Worm (Caenorhabditis elegans) whole organism, young adult: ENCODE measurements around the gene F59B2.8.
A peak's percentile ranks its signal among the peaks of the same experiment; 100 is the strongest.

Experiments
- B0261.1 ChIP-seq: sonication (generic microtip); optimal IDR thresholded peaks from 2 replicates; lab custom pipeline; 2016; ENCODE audit warnings: mild to moderate bottlenecking, missing genetic modification characterization, moderate library complexity, missing compliant biosample characterization
- B0336.3 ChIP-seq: fragments of 200-800 bp; sonication (Bioruptor generic); IDR thresholded peaks from 2 replicates; pipeline ENCODE4 v1.3.6; 2022; ENCODE audit warnings: missing genetic modification characterization, missing compliant biosample characterization
- D2030.7 ChIP-seq: fragments of 200-800 bp; sonication (Bioruptor generic); IDR thresholded peaks from 2 replicates; pipeline ENCODE4 v1.3.6; 2022; ENCODE audit warnings: missing genetic modification reagents, missing genetic modification characterization, missing compliant biosample characterization
- F10E7.11 ChIP-seq: sonication (generic microtip); optimal IDR thresholded peaks from 2 replicates; lab custom pipeline; 2017; ENCODE audit warnings: mild to moderate bottlenecking, missing genetic modification characterization, moderate library complexity, missing compliant biosample characterization
- F33H1.4 ChIP-seq: fragments of 200-800 bp; sonication (Bioruptor generic); IDR thresholded peaks from 2 replicates; pipeline ENCODE4 v1.3.6; 2022; ENCODE audit warnings: missing genetic modification reagents, missing genetic modification characterization, missing compliant biosample characterization
- F37B4.10 ChIP-seq: fragments of 200-800 bp; sonication (Bioruptor generic); IDR thresholded peaks from 2 replicates; pipeline ENCODE4 v1.3.6; 2022; ENCODE audit warnings: missing genetic modification characterization, missing compliant biosample characterization
- F39B2.1 ChIP-seq: fragments of 200-800 bp; sonication (Bioruptor generic); IDR thresholded peaks from 2 replicates; pipeline ENCODE4 v1.3.6; 2022; ENCODE audit warnings: missing genetic modification reagents, missing genetic modification characterization, missing compliant biosample characterization
- F49E8.2 ChIP-seq: sonication (generic microtip); optimal IDR thresholded peaks from 3 replicates; lab custom pipeline; 2017; ENCODE audit warnings: missing genetic modification characterization, mild to moderate bottlenecking, missing compliant biosample characterization, antibody characterized with exemption, moderate library complexity; ENCODE audit not compliant: insufficient read depth
- F52B5.7 ChIP-seq: sonication (generic microtip); optimal IDR thresholded peaks from 2 replicates; lab custom pipeline; 2016; ENCODE audit warnings: mild to moderate bottlenecking, missing genetic modification characterization, missing compliant biosample characterization
- F57C9.4 ChIP-seq: sonication (generic microtip); optimal IDR thresholded peaks from 2 replicates; lab custom pipeline; 2017; ENCODE audit warnings: mild to moderate bottlenecking, missing genetic modification characterization, missing compliant biosample characterization
- K11D2.4 ChIP-seq: fragments of 200-800 bp; sonication (Bioruptor generic); IDR thresholded peaks from 2 replicates; pipeline ENCODE4 v1.3.6; 2022; ENCODE audit warnings: missing genetic modification reagents, missing genetic modification characterization, missing compliant biosample characterization
- K12H6.12 ChIP-seq: fragments of 200-800 bp; sonication (Bioruptor generic); optimal IDR thresholded peaks from 2 replicates; lab custom pipeline; 2018; ENCODE audit warnings: mild to moderate bottlenecking, missing genetic modification characterization, missing compliant biosample characterization
- T26A5.8 ChIP-seq: sonication (generic microtip); optimal IDR thresholded peaks from 2 replicates; lab custom pipeline; 2016; ENCODE audit warnings: missing genetic modification characterization, missing compliant biosample characterization
- Y53F4B.3 ChIP-seq: fragments of 200-800 bp; sonication (Bioruptor generic); IDR thresholded peaks from 2 replicates; pipeline ENCODE4 v1.3.6; 2022; ENCODE audit warnings: missing genetic modification reagents, missing genetic modification characterization, missing compliant biosample characterization
- Y56A3A.18 ChIP-seq: fragments of 200-800 bp; sonication (Bioruptor generic); IDR thresholded peaks from 2 replicates; pipeline ENCODE4 v1.3.6; 2022; ENCODE audit warnings: missing genetic modification reagents, missing genetic modification characterization, missing compliant biosample characterization
- akir-1 ChIP-seq: fragments of 200-800 bp; sonication (Bioruptor generic); optimal IDR thresholded peaks from 2 replicates; lab custom pipeline; 2018; ENCODE audit warnings: mild to moderate bottlenecking, missing genetic modification characterization, moderate library complexity, missing compliant biosample characterization
- ama-1 ChIP-seq, 3 experiments: fragments of 150-350 bp in 1 of 3; sonication (generic microtip) in 2 of 3; optimal IDR thresholded peaks; 2 replicates each; lab custom pipeline; 2014 to 2018; ENCODE audit warnings: missing biosample characterization in 2 of 3, missing genetic modification characterization in 2 of 3, missing genetic modification reagents in 2 of 3
- aptf-2 ChIP-seq: fragments of 200-800 bp; sonication (Bioruptor generic); conservative IDR thresholded peaks from 2 replicates; pipeline ENCODE4 v1.3.6; 2022; ENCODE audit warnings: missing genetic modification reagents, missing genetic modification characterization, missing compliant biosample characterization
- aptf-3 ChIP-seq: fragments of 200-800 bp; sonication (Bioruptor generic); IDR thresholded peaks from 2 replicates; pipeline ENCODE4 v1.3.6; 2022; ENCODE audit warnings: missing genetic modification characterization, missing compliant biosample characterization
- attf-5 ChIP-seq: fragments of 200-800 bp; sonication (Bioruptor generic); optimal IDR thresholded peaks from 2 replicates; lab custom pipeline; 2018; ENCODE audit warnings: mild to moderate bottlenecking, missing genetic modification characterization, missing compliant biosample characterization
- attf-6 ChIP-seq: fragments of 200-800 bp; sonication (Bioruptor generic); IDR thresholded peaks from 2 replicates; pipeline ENCODE4 v1.3.6; 2022; ENCODE audit warnings: missing genetic modification reagents, missing genetic modification characterization, missing compliant biosample characterization
- bed-1 ChIP-seq: fragments of 200-800 bp; sonication (Bioruptor generic); IDR thresholded peaks from 2 replicates; pipeline ENCODE4 v1.3.6; 2022; ENCODE audit warnings: missing genetic modification reagents, missing genetic modification characterization, missing compliant biosample characterization
- bed-2 ChIP-seq: fragments of 200-800 bp; sonication (Bioruptor generic); IDR thresholded peaks from 2 replicates; pipeline ENCODE4 v1.3.6; 2022; ENCODE audit warnings: missing genetic modification reagents, missing genetic modification characterization, missing compliant biosample characterization
- ccch-3 ChIP-seq: fragments of 200-800 bp; sonication (Bioruptor generic); optimal IDR thresholded peaks from 2 replicates; lab custom pipeline; 2018; ENCODE audit warnings: mild to moderate bottlenecking, missing genetic modification characterization, missing compliant biosample characterization
- cebp-1 ChIP-seq, 2 experiments: fragments of 200-800 bp in 1 of 2; sonication (Bioruptor generic) in 1 of 2; sonication (generic microtip) in 1 of 2; IDR thresholded peaks in 1 of 2; optimal IDR thresholded peaks in 1 of 2; 2 replicates each; pipeline versions ENCODE4 v1.3.6 to Lab custom; 2017 to 2022; ENCODE audit warnings: missing compliant biosample characterization in 2 of 2, missing genetic modification characterization in 2 of 2, mild to moderate bottlenecking in 1 of 2, missing genetic modification reagents in 1 of 2, moderate library complexity in 1 of 2
- cebp-2 ChIP-seq: fragments of 200-800 bp; sonication (Bioruptor generic); IDR thresholded peaks from 2 replicates; pipeline ENCODE4 v1.3.6; 2022; ENCODE audit warnings: missing genetic modification characterization, missing compliant biosample characterization
- ceh-27 ChIP-seq: fragments of 200-800 bp; sonication (Bioruptor generic); optimal IDR thresholded peaks from 2 replicates; lab custom pipeline; 2018; ENCODE audit warnings: mild to moderate bottlenecking, missing genetic modification characterization, moderate library complexity, missing compliant biosample characterization
- egl-18 ChIP-seq: fragments of 200-800 bp; sonication (Bioruptor generic); IDR thresholded peaks from 2 replicates; pipeline ENCODE4 v1.3.6; 2022; ENCODE audit warnings: missing genetic modification reagents, missing genetic modification characterization, missing compliant biosample characterization
- egl-44 ChIP-seq: fragments of 200-800 bp; sonication (Bioruptor generic); IDR thresholded peaks from 2 replicates; pipeline ENCODE4 v1.3.6; 2022; ENCODE audit warnings: missing genetic modification reagents, missing genetic modification characterization, missing compliant biosample characterization
- egrh-3 ChIP-seq: fragments of 200-800 bp; sonication (Bioruptor generic); IDR thresholded peaks from 2 replicates; pipeline ENCODE4 v1.3.6; 2022; ENCODE audit warnings: missing genetic modification reagents, missing genetic modification characterization, missing compliant biosample characterization
- hsf-1 ChIP-seq: fragments of 200-800 bp; sonication (Bioruptor generic); IDR thresholded peaks from 2 replicates; pipeline ENCODE4 v1.3.6; 2022; ENCODE audit warnings: missing genetic modification reagents, missing genetic modification characterization, missing compliant biosample characterization
- lag-1 ChIP-seq: fragments of 200-800 bp; sonication (Bioruptor generic); IDR thresholded peaks from 2 replicates; pipeline ENCODE4 v1.3.6; 2022; ENCODE audit warnings: missing genetic modification reagents, missing genetic modification characterization, missing compliant biosample characterization
- madf-8 ChIP-seq: fragments of 200-800 bp; sonication (Bioruptor generic); conservative IDR thresholded peaks from 2 replicates; pipeline ENCODE4 v1.3.6; 2022; ENCODE audit warnings: missing genetic modification reagents, missing genetic modification characterization, missing compliant biosample characterization
- nhr-80 ChIP-seq: sonication (generic microtip); optimal IDR thresholded peaks from 2 replicates; lab custom pipeline; 2016; ENCODE audit warnings: missing genetic modification characterization, missing compliant biosample characterization
- pbrm-1 ChIP-seq: fragments of 200-800 bp; sonication (Bioruptor generic); IDR thresholded peaks from 2 replicates; pipeline ENCODE4 v1.3.6; 2022; ENCODE audit warnings: missing genetic modification reagents, missing genetic modification characterization, missing compliant biosample characterization
- rcor-1 ChIP-seq: fragments of 200-800 bp; sonication (Bioruptor generic); IDR thresholded peaks from 2 replicates; pipeline ENCODE4 v1.3.6; 2022; ENCODE audit warnings: missing genetic modification reagents, missing genetic modification characterization, missing compliant biosample characterization
- rec-8 ChIP-seq, 2 experiments: sonication (generic microtip); optimal IDR thresholded peaks; 2 replicates each; lab custom pipeline; 2016; ENCODE audit warnings: mild to moderate bottlenecking in 2 of 2, missing genetic modification characterization in 2 of 2, missing genetic modification reagents in 2 of 2, missing genotype in 2 of 2, missing biosample characterization in 1 of 2, missing compliant biosample characterization in 1 of 2, moderate library complexity in 1 of 2
- repo-1 ChIP-seq: sonication (generic microtip); optimal IDR thresholded peaks from 2 replicates; lab custom pipeline; 2017; ENCODE audit warnings: mild to moderate bottlenecking, missing genetic modification characterization, missing compliant biosample characterization
- rpc-1 ChIP-seq, 2 experiments: fragments of 150-350 bp in 1 of 2; sonication (generic microtip) in 1 of 2; optimal IDR thresholded peaks; 2 replicates each; lab custom pipeline; 2014 to 2018; ENCODE audit warnings: missing biosample characterization in 1 of 2, missing genetic modification characterization in 1 of 2, missing genetic modification reagents in 1 of 2, missing genotype in 1 of 2
- sea-2 ChIP-seq: fragments of 200-800 bp; sonication (Bioruptor generic); IDR thresholded peaks from 2 replicates; pipeline ENCODE4 v1.3.6; 2022; ENCODE audit warnings: missing genetic modification characterization, missing compliant biosample characterization
- snpc-3.4 ChIP-seq: sonication (generic microtip); optimal IDR thresholded peaks from 2 replicates; lab custom pipeline; 2017; ENCODE audit warnings: missing genetic modification characterization, mild to moderate bottlenecking, missing compliant biosample characterization, antibody characterized with exemption, moderate library complexity, missing genotype, missing genetic modification reagents
- tbx-9 ChIP-seq: sonication (generic microtip); optimal IDR thresholded peaks from 2 replicates; lab custom pipeline; 2016; ENCODE audit warnings: borderline replicate concordance, missing genetic modification characterization, inconsistent platforms, missing compliant biosample characterization
- unc-130 ChIP-seq: sonication (generic microtip); optimal IDR thresholded peaks from 2 replicates; lab custom pipeline; 2016; ENCODE audit warnings: missing genetic modification reagents, missing genetic modification characterization, missing compliant biosample characterization
- unc-62 ChIP-seq: fragments of 150-350 bp; optimal IDR thresholded peaks from 2 replicates; lab custom pipeline; 2014; ENCODE audit warnings: missing biosample characterization, missing genetic modification reagents, missing genetic modification characterization
- ztf-25 ChIP-seq: fragments of 200-800 bp; sonication (Bioruptor generic); IDR thresholded peaks from 2 replicates; pipeline ENCODE4 v1.3.6; 2022; ENCODE audit warnings: missing genetic modification reagents, missing genetic modification characterization, missing compliant biosample characterization
- ztf-26 ChIP-seq: sonication (generic microtip); optimal IDR thresholded peaks from 2 replicates; lab custom pipeline; 2017; ENCODE audit warnings: missing genetic modification characterization, missing compliant biosample characterization
- ztf-3 ChIP-seq: fragments of 200-800 bp; sonication (Bioruptor generic); optimal IDR thresholded peaks from 2 replicates; lab custom pipeline; 2018; ENCODE audit warnings: mild to moderate bottlenecking, missing genetic modification characterization, missing compliant biosample characterization

The F59B2.8 gene

DNA sequence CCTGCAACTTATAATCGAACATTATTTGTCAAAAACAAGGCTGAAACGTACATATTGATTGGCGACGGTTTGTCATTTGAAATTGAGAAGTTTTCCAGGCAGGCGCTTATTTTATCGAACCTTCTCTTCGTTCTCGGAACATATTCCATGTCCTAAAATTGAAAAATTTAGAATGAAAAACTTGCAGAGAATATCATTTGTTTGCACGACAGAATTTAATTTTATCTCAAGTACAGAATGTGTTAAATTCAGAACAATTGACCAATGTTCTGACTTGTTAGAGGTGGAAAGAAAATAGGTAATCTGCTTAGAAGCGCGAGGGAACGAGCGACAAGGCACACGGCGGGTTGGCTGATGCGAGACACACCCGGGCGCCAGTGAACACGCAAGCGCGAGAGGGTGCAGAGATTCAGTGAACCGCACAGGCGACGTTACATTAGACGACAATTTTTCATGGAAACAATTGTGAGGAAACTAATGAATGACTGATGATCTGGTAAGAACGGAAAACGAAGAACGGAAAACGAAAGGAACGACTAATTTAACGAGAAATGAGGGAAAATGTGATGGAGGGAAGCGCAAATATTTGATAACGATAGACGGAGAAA lies 42.5 kb upstream of the F59B2.8 start:
- TF ChIP-seq F57C9.4 = no peak
- peak; percentile 24 for TF ChIP-seq F10E7.11 (tag; lab: Kevin White, UChicago)
- TF ChIP-seq nhr-80 = peak; percentile 49
- TF ChIP-seq B0336.3 = peak; percentile 58; the same call in 1 of the 2 replicates
- no peak for TF ChIP-seq F49E8.2 (tag; lab: Kevin White, UChicago)
- TF ChIP-seq B0261.1 (tag; lab: Kevin White, UChicago) = no peak
- TF ChIP-seq ama-1 (optimal IDR thresholded peaks at IDR 0.05; lab: Kevin White, UChicago) = peak; percentile 80
- TF ChIP-seq ama-1 (GFP tag; optimal IDR thresholded peaks at IDR 0.05; lab: Kevin White, UChicago) = no peak
- no peak for TF ChIP-seq aptf-2 (GFP tag; lab: Robert Waterston, UW)
- no peak for TF ChIP-seq rpc-1 (optimal IDR thresholded peaks at IDR 0.05; lab: Kevin White, UChicago)
- TF ChIP-seq rpc-1 (tag; optimal IDR thresholded peaks at IDR 0.05; lab: Kevin White, UChicago) = no peak
- TF ChIP-seq F37B4.10 = no peak
- 0 out of 2 replicates have a peak, but pooled peaks have one; percentile 21 for TF ChIP-seq egl-18 (GFP tag; lab: Robert Waterston, UW)
- peak; percentile 53 for TF ChIP-seq rcor-1 (GFP tag; lab: Robert Waterston, UW)
- no peak for TF ChIP-seq snpc-3.4 (tag; lab: Kevin White, UChicago)
- 0 out of 2 replicates have a peak, but pooled peaks have one; percentile 19 for TF ChIP-seq egrh-3 (GFP tag; lab: Robert Waterston, UW)
- peak; percentile 29 for TF ChIP-seq K12H6.12 (tag; lab: Kevin White, UChicago)
- no peak for TF ChIP-seq bed-1
- TF ChIP-seq lag-1 (GFP tag; lab: Robert Waterston, UW) = no peak
- TF ChIP-seq cebp-1 (GFP tag; IDR thresholded peaks at IDR 0.05; lab: Robert Waterston, UW) = no peak
- peak; percentile 70 for TF ChIP-seq cebp-1 (tag; optimal IDR thresholded peaks at IDR 0.05; lab: Kevin White, UChicago)
- peak; percentile 15 for TF ChIP-seq F52B5.7
- no peak for TF ChIP-seq ccch-3
- TF ChIP-seq aptf-3 (GFP tag; lab: Robert Waterston, UW) = 0 out of 2 replicates have a peak, but pooled peaks have one; percentile 86
- TF ChIP-seq Y53F4B.3 (GFP tag; lab: Robert Waterston, UW) = no peak
- peak; percentile 45 for TF ChIP-seq ceh-27 (GFP tag; lab: Kevin White, UChicago)
- TF ChIP-seq F33H1.4 (GFP tag; lab: Robert Waterston, UW) = no peak
- TF ChIP-seq ztf-26 (tag; lab: Kevin White, UChicago) = no peak
- no peak for TF ChIP-seq bed-2
- TF ChIP-seq hsf-1 = peak; percentile 47
- TF ChIP-seq T26A5.8 (tag; lab: Kevin White, UChicago) = no peak
- TF ChIP-seq K11D2.4 (GFP tag; lab: Robert Waterston, UW) = peak; percentile 71
- TF ChIP-seq akir-1 (GFP tag; lab: Kevin White, UChicago) = no peak
- peak; percentile 68; the same call in 1 of the 2 replicates for TF ChIP-seq cebp-2 (GFP tag; lab: Robert Waterston, UW)
- no peak for TF ChIP-seq attf-6 (GFP tag; lab: Robert Waterston, UW)
- no peak for TF ChIP-seq unc-62 (GFP tag; lab: Kevin White, UChicago)
- no peak for TF ChIP-seq madf-8 (GFP tag; lab: Robert Waterston, UW)
- TF ChIP-seq repo-1 (tag; lab: Kevin White, UChicago) = no peak
- TF ChIP-seq ztf-3 (GFP tag; lab: Kevin White, UChicago) = peak; percentile 60
- peak; percentile 78; the same call in 1 of the 2 replicates for TF ChIP-seq Y56A3A.18 (GFP tag; lab: Robert Waterston, UW)
- TF ChIP-seq pbrm-1 (GFP tag; lab: Robert Waterston, UW) = peak; percentile 70; the same call in 1 of the 2 replicates
- TF ChIP-seq ztf-25 (GFP tag; lab: Robert Waterston, UW) = no peak
- peak; percentile 68 for TF ChIP-seq attf-5
- TF ChIP-seq egl-44 (GFP tag; lab: Robert Waterston, UW) = no peak
- TF ChIP-seq rec-8 (tag; optimal IDR thresholded peaks at IDR 0.05; lab: Kevin White, UChicago) = no peak
- no peak for TF ChIP-seq sea-2 (GFP tag; lab: Robert Waterston, UW)
- no peak for TF ChIP-seq F39B2.1 (GFP tag; lab: Robert Waterston, UW)
- no peak for TF ChIP-seq unc-130 (GFP tag; lab: Kevin White, UChicago)
- TF ChIP-seq tbx-9 = no peak
- no peak for TF ChIP-seq D2030.7
